Worm (Caenorhabditis elegans) whole organism, young adult: ENCODE data around the gene F48D6.4.
A peak's percentile ranks its signal among the peaks of the same experiment; 100 is the strongest.

Experiments used
- B0035.1 ChIP-seq: sonication (generic microtip); optimal IDR thresholded peaks from 2 replicates; lab custom pipeline; 2016; ENCODE audit warnings: missing genetic modification characterization, mild to moderate bottlenecking, missing compliant biosample characterization, missing genotype, missing genetic modification reagents
- C17E4.6 ChIP-seq: fragments of 200-800 bp; sonication (Bioruptor generic); IDR thresholded peaks from 2 replicates; pipeline ENCODE4 v1.3.6; 2022; ENCODE audit warnings: missing genetic modification reagents, missing genetic modification characterization, missing compliant biosample characterization
- F22D6.2 ChIP-seq: sonication (generic microtip); optimal IDR thresholded peaks from 2 replicates; lab custom pipeline; 2016; ENCODE audit warnings: mild to moderate bottlenecking, missing genetic modification characterization, missing compliant biosample characterization
- F49E8.2 ChIP-seq: sonication (generic microtip); optimal IDR thresholded peaks from 3 replicates; lab custom pipeline; 2017; ENCODE audit warnings: missing genetic modification characterization, mild to moderate bottlenecking, missing compliant biosample characterization, antibody characterized with exemption, moderate library complexity; ENCODE audit not compliant: insufficient read depth
- F52B5.7 ChIP-seq: sonication (generic microtip); optimal IDR thresholded peaks from 2 replicates; lab custom pipeline; 2016; ENCODE audit warnings: mild to moderate bottlenecking, missing genetic modification characterization, missing compliant biosample characterization
- F57C9.4 ChIP-seq: sonication (generic microtip); optimal IDR thresholded peaks from 2 replicates; lab custom pipeline; 2017; ENCODE audit warnings: mild to moderate bottlenecking, missing genetic modification characterization, missing compliant biosample characterization
- K11D2.4 ChIP-seq: fragments of 200-800 bp; sonication (Bioruptor generic); IDR thresholded peaks from 2 replicates; pipeline ENCODE4 v1.3.6; 2022; ENCODE audit warnings: missing genetic modification reagents, missing genetic modification characterization, missing compliant biosample characterization
- Y79H2A.3 ChIP-seq: fragments of 200-800 bp; sonication (Bioruptor generic); conservative IDR thresholded peaks from 2 replicates; pipeline ENCODE4 v1.3.6; 2022; ENCODE audit warnings: missing genetic modification reagents, missing genetic modification characterization, missing compliant biosample characterization
- ZK185.1 ChIP-seq: sonication (generic microtip); optimal IDR thresholded peaks from 2 replicates; lab custom pipeline; 2016; ENCODE audit warnings: mild to moderate bottlenecking, missing genetic modification characterization, missing compliant biosample characterization; ENCODE audit not compliant: poor library complexity, severe bottlenecking
- aptf-2 ChIP-seq: fragments of 200-800 bp; sonication (Bioruptor generic); conservative IDR thresholded peaks from 2 replicates; pipeline ENCODE4 v1.3.6; 2022; ENCODE audit warnings: missing genetic modification reagents, missing genetic modification characterization, missing compliant biosample characterization
- attf-5 ChIP-seq: fragments of 200-800 bp; sonication (Bioruptor generic); optimal IDR thresholded peaks from 2 replicates; lab custom pipeline; 2018; ENCODE audit warnings: mild to moderate bottlenecking, missing genetic modification characterization, missing compliant biosample characterization
- bed-2 ChIP-seq: fragments of 200-800 bp; sonication (Bioruptor generic); IDR thresholded peaks from 2 replicates; pipeline ENCODE4 v1.3.6; 2022; ENCODE audit warnings: missing genetic modification reagents, missing genetic modification characterization, missing compliant biosample characterization
- cebp-1 ChIP-seq, 2 experiments: fragments of 200-800 bp in 1 of 2; sonication (Bioruptor generic) in 1 of 2; sonication (generic microtip) in 1 of 2; IDR thresholded peaks in 1 of 2; optimal IDR thresholded peaks in 1 of 2; 2 replicates each; pipeline versions ENCODE4 v1.3.6 to Lab custom; 2017 to 2022; ENCODE audit warnings: missing compliant biosample characterization in 2 of 2, missing genetic modification characterization in 2 of 2, mild to moderate bottlenecking in 1 of 2, missing genetic modification reagents in 1 of 2, moderate library complexity in 1 of 2
- ceh-27 ChIP-seq: fragments of 200-800 bp; sonication (Bioruptor generic); optimal IDR thresholded peaks from 2 replicates; lab custom pipeline; 2018; ENCODE audit warnings: mild to moderate bottlenecking, missing genetic modification characterization, moderate library complexity, missing compliant biosample characterization
- ceh-58 ChIP-seq: fragments of 200-800 bp; sonication (Bioruptor generic); IDR thresholded peaks from 2 replicates; pipeline ENCODE4 v1.3.6; 2022; ENCODE audit warnings: missing genetic modification characterization, missing compliant biosample characterization
- ceh-91 ChIP-seq: fragments of 200-800 bp; sonication (Bioruptor generic); IDR thresholded peaks from 2 replicates; pipeline ENCODE4 v1.3.6; 2022; ENCODE audit warnings: missing genetic modification reagents, missing genetic modification characterization, missing compliant biosample characterization
- egrh-3 ChIP-seq: fragments of 200-800 bp; sonication (Bioruptor generic); IDR thresholded peaks from 2 replicates; pipeline ENCODE4 v1.3.6; 2022; ENCODE audit warnings: missing genetic modification reagents, missing genetic modification characterization, missing compliant biosample characterization
- ets-4 ChIP-seq: fragments of 200-800 bp; sonication (Bioruptor generic); optimal IDR thresholded peaks from 2 replicates; lab custom pipeline; 2018; ENCODE audit warnings: mild to moderate bottlenecking, missing genetic modification characterization, missing compliant biosample characterization
- gei-17 ChIP-seq: fragments of 200-800 bp; sonication (Bioruptor generic); optimal IDR thresholded peaks from 2 replicates; lab custom pipeline; 2018; ENCODE audit warnings: mild to moderate bottlenecking, missing genetic modification characterization, missing compliant biosample characterization
- hmg-1.2 ChIP-seq: fragments of 200-800 bp; sonication (Bioruptor generic); IDR thresholded peaks from 2 replicates; pipeline ENCODE4 v1.3.6; 2022; ENCODE audit warnings: missing genetic modification reagents, missing genetic modification characterization, missing compliant biosample characterization
- hmg-20 ChIP-seq: fragments of 200-800 bp; sonication (Bioruptor generic); IDR thresholded peaks from 2 replicates; pipeline ENCODE4 v1.3.6; 2022; ENCODE audit warnings: missing genetic modification reagents, missing genetic modification characterization, missing compliant biosample characterization
- let-526 ChIP-seq: fragments of 200-800 bp; sonication (Bioruptor generic); IDR thresholded peaks from 2 replicates; pipeline ENCODE4 v1.3.6; 2022; ENCODE audit warnings: missing genetic modification reagents, missing genetic modification characterization, missing compliant biosample characterization
- let-607 ChIP-seq, 2 experiments: fragments of 200-800 bp in 1 of 2; sonication (Bioruptor generic) in 1 of 2; sonication (generic microtip) in 1 of 2; optimal IDR thresholded peaks; 2 replicates each; lab custom pipeline; 2016 to 2018; ENCODE audit warnings: mild to moderate bottlenecking in 2 of 2, missing compliant biosample characterization in 2 of 2, missing genetic modification characterization in 2 of 2, moderate library complexity in 2 of 2, missing genotype in 1 of 2
- lin-35 ChIP-seq, 3 experiments: fragments of 150-350 bp in 2 of 3; sonication (generic microtip) in 1 of 3; optimal IDR thresholded peaks; 2 replicates each; lab custom pipeline; 2014 to 2018; ENCODE audit warnings: missing biosample characterization in 3 of 3, missing genetic modification characterization in 3 of 3, missing genetic modification reagents in 3 of 3
- lin-40 ChIP-seq: sonication (generic microtip); optimal IDR thresholded peaks from 2 replicates; lab custom pipeline; 2016; ENCODE audit warnings: missing genetic modification characterization, mild to moderate bottlenecking, missing compliant biosample characterization, missing genotype, missing genetic modification reagents
- lsy-27 ChIP-seq: sonication (generic microtip); optimal IDR thresholded peaks from 2 replicates; lab custom pipeline; 2017; ENCODE audit warnings: missing genetic modification characterization, mild to moderate bottlenecking, missing compliant biosample characterization, antibody characterized with exemption, missing genotype, borderline replicate concordance; ENCODE audit not compliant: insufficient read depth
- nfyb-1 ChIP-seq: fragments of 200-800 bp; sonication (Bioruptor generic); IDR thresholded peaks from 2 replicates; pipeline ENCODE4 v1.3.6; 2022; ENCODE audit warnings: missing genetic modification reagents, missing genetic modification characterization, missing compliant biosample characterization
- nhr-80 ChIP-seq: sonication (generic microtip); optimal IDR thresholded peaks from 2 replicates; lab custom pipeline; 2016; ENCODE audit warnings: missing genetic modification characterization, missing compliant biosample characterization
- nhr-90 ChIP-seq: sonication (generic microtip); optimal IDR thresholded peaks from 2 replicates; lab custom pipeline; 2016; ENCODE audit warnings: missing genotype, mild to moderate bottlenecking, missing genetic modification characterization, missing compliant biosample characterization
- pha-4 ChIP-seq: fragments of 150-350 bp; sonication (generic microtip); optimal IDR thresholded peaks from 2 replicates; lab custom pipeline; 2014; ENCODE audit warnings: missing biosample characterization, missing genetic modification reagents, missing genetic modification characterization
- rec-8 ChIP-seq, 2 experiments: sonication (generic microtip); optimal IDR thresholded peaks; 2 replicates each; lab custom pipeline; 2016; ENCODE audit warnings: mild to moderate bottlenecking in 2 of 2, missing genetic modification characterization in 2 of 2, missing genetic modification reagents in 2 of 2, missing genotype in 2 of 2, missing biosample characterization in 1 of 2, missing compliant biosample characterization in 1 of 2, moderate library complexity in 1 of 2
- tbp1 ChIP-seq: fragments of 200-800 bp; sonication (Bioruptor generic); optimal IDR thresholded peaks from 2 replicates; lab custom pipeline; 2018; ENCODE audit warnings: mild to moderate bottlenecking, missing genetic modification characterization, missing compliant biosample characterization
- tbx-9 ChIP-seq: sonication (generic microtip); optimal IDR thresholded peaks from 2 replicates; lab custom pipeline; 2016; ENCODE audit warnings: borderline replicate concordance, missing genetic modification characterization, inconsistent platforms, missing compliant biosample characterization
- unc-130 ChIP-seq: sonication (generic microtip); optimal IDR thresholded peaks from 2 replicates; lab custom pipeline; 2016; ENCODE audit warnings: missing genetic modification reagents, missing genetic modification characterization, missing compliant biosample characterization
- zfh-2 ChIP-seq: fragments of 200-800 bp; sonication (Bioruptor generic); conservative IDR thresholded peaks from 2 replicates; pipeline ENCODE4 v1.3.6; 2022; ENCODE audit warnings: missing genetic modification reagents, missing genetic modification characterization, missing compliant biosample characterization
- ztf-26 ChIP-seq: sonication (generic microtip); optimal IDR thresholded peaks from 2 replicates; lab custom pipeline; 2017; ENCODE audit warnings: missing genetic modification characterization, missing compliant biosample characterization
- ztf-3 ChIP-seq: fragments of 200-800 bp; sonication (Bioruptor generic); optimal IDR thresholded peaks from 2 replicates; lab custom pipeline; 2018; ENCODE audit warnings: mild to moderate bottlenecking, missing genetic modification characterization, missing compliant biosample characterization

Gene F48D6.4

DNA sequence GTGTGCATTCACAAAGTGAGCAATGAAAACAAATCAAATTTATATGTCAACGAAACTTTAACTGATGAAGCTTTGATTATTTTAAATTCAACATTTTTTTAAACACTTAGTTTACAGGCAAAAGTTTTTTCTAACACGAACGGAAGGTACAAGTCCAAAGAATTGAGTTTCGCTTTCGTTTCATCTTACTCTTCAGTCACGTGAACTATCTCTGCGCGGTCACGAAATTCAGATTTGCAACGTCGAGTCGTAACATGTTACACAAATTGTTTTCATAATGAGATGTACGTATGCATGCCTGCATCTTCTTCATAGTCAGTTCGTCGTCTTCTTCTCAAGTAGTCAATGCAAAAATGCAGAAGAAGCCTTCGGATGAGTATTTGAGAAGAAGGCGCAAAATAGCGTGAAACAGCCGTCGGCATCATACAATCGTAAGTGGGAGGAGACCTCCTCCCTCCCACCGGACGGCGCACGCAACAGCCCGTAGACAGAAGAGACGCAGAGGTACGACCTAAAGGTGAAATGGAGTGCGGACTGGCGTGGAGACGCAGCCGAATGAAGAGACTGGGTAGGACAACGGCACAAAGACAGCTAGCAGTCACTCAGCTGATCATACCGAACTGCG, 18.4 kb upstream of the F48D6.4 start, which contains the start of gene coel-1:
Gene coel-1, plus strand, starts transcription at position 381 of the 625 bp plus-strand sequence.
- TF ChIP-seq K11D2.4 (peak; percentile 50; the same call in 1 of the 2 replicates), aptf-2 (no peak), nfyb-1 (no peak), lin-40 (tag; lab: Kevin White, UChicago) (peak; percentile 35), cebp-1 (GFP tag; IDR thresholded peaks at IDR 0.05; lab: Robert Waterston, UW) (no peak), cebp-1 (tag; optimal IDR thresholded peaks at IDR 0.05; lab: Kevin White, UChicago) (peak; percentile 60), hmg-20 (GFP tag; lab: Robert Waterston, UW) (no peak), bed-2 (0 out of 2 replicates have a peak, but pooled peaks have one; percentile 26), egrh-3 (peak; percentile 77), C17E4.6 (GFP tag; lab: Robert Waterston, UW) (no peak), let-526 (GFP tag; lab: Robert Waterston, UW) (no peak), ceh-91 (GFP tag; lab: Robert Waterston, UW) (no peak), B0035.1 (tag; lab: Kevin White, UChicago) (no peak), ceh-58 (no peak), F49E8.2 (tag; lab: Kevin White, UChicago) (no peak), let-607 (tag; optimal IDR thresholded peaks at IDR 0.05; lab: Kevin White, UChicago) (no peak), attf-5 (GFP tag; lab: Kevin White, UChicago) (peak; percentile 16), rec-8 (tag; optimal IDR thresholded peaks at IDR 0.05; lab: Kevin White, UChicago) (no peak), zfh-2 (GFP tag; lab: Robert Waterston, UW) (peak; percentile 89), ZK185.1 (tag; lab: Kevin White, UChicago) (no peak), nhr-90 (tag; lab: Kevin White, UChicago) (peak; percentile 3), lin-35 (GFP tag; optimal IDR thresholded peaks at IDR 0.05; lab: Kevin White, UChicago) (no peak), hmg-1.2 (peak; percentile 64; the same call in 1 of the 2 replicates), ceh-27 (GFP tag; lab: Kevin White, UChicago) (peak; percentile 52), tbx-9 (tag; lab: Kevin White, UChicago) (no peak), nhr-80 (tag; lab: Kevin White, UChicago) (peak; percentile 52), ets-4 (GFP tag; lab: Kevin White, UChicago) (no peak), unc-130 (GFP tag; lab: Kevin White, UChicago) (no peak), pha-4 (tag; lab: Kevin White, UChicago) (no peak), gei-17 (GFP tag; lab: Kevin White, UChicago) (no peak), F57C9.4 (no peak), Y79H2A.3 (GFP tag; lab: Robert Waterston, UW) (no peak), ztf-3 (GFP tag; lab: Kevin White, UChicago) (no peak), F22D6.2 (tag; lab: Kevin White, UChicago) (peak; percentile 3), tbp1 (no peak), F52B5.7 (no peak), lsy-27 (tag; lab: Kevin White, UChicago) (no peak), ztf-26 (tag; lab: Kevin White, UChicago) (no peak)
